Worm (Caenorhabditis elegans): ENCODE results near the gene wnk-1.

The wnk-1 gene

ce11 chrIV:9199148-9199938, 560 bp upstream of the wnk-1 start:
- no peak for TF ChIP-seq tbx-11 (GFP tag; IDR thresholded peaks at IDR 0.05)
- TF ChIP-seq scrt-1 (GFP tag; IDR thresholded peaks at IDR 0.05): no peak
- TF ChIP-seq B0310.2 (tag; optimal IDR thresholded peaks at IDR 0.05): no peak
- TF ChIP-seq sea-1 (GFP tag; conservative IDR thresholded peaks at IDR 0.05): no peak
- TF ChIP-seq hnd-1 (tag; optimal IDR thresholded peaks at IDR 0.05): no peak
- TF ChIP-seq flt-1 (GFP tag; IDR thresholded peaks at IDR 0.05): no peak
- no peak for TF ChIP-seq tra-4 (tag; optimal IDR thresholded peaks at IDR 0.05)
- TF ChIP-seq ceh-13 (GFP tag; optimal IDR thresholded peaks at IDR 0.05): no peak
- no peak for TF ChIP-seq ceh-36 (tag; optimal IDR thresholded peaks at IDR 0.05)
- TF ChIP-seq hmg-4 (GFP tag; optimal IDR thresholded peaks at IDR 0.05): no peak

- TF ChIP-seq tbx-37 (GFP tag; conservative IDR thresholded peaks at IDR 0.05): no peak
- TF ChIP-seq pes-1 (GFP tag; IDR thresholded peaks at IDR 0.05): no peak
Measured at ce11 chrIV:9210841-9211240, 10.9 kb downstream of the wnk-1 start.

DNA sequence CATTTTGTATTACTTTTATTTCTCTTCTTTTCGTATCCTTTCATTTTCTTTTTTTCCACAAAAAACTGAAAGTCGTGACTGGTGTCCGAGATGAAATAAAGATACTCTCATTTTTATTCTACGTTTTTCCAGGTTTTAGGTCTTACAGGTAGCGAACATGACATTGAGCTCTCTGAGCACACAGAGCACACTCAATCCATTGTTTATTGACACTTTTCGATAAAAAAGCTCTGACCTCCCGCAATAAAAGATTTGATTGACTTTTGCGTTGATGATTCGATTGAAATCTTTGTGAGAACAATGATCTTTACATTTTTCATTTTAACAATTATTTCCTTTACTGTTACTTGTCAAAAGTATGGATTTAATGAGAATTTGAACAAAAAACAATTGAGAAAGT, 12.2 kb downstream of the wnk-1 start, which contains the start of gene C46C2.6:
TSS of gene C46C2.6 (plus strand) at position 301 of the 400 bp plus-strand sequence.
- no peak for TF ChIP-seq F13C5.2 (tag; optimal IDR thresholded peaks at IDR 0.05)
- no peak for TF ChIP-seq tra-4 (tag; optimal IDR thresholded peaks at IDR 0.05)
- no peak for TF ChIP-seq hmg-4 (GFP tag; optimal IDR thresholded peaks at IDR 0.05)
- no peak for TF ChIP-seq ceh-36 (tag; optimal IDR thresholded peaks at IDR 0.05)
- TF ChIP-seq sea-1 (GFP tag; conservative IDR thresholded peaks at IDR 0.05): no peak
- no peak for TF ChIP-seq ama-1 (optimal IDR thresholded peaks at IDR 0.05)
- TF ChIP-seq flt-1 (GFP tag; IDR thresholded peaks at IDR 0.05): no peak
- TF ChIP-seq ets-7 (tag; optimal IDR thresholded peaks at IDR 0.05): no peak
- TF ChIP-seq tbx-11 (GFP tag; IDR thresholded peaks at IDR 0.05): no peak
- no peak for TF ChIP-seq hnd-1 (tag; optimal IDR thresholded peaks at IDR 0.05)
- TF ChIP-seq pes-1 (GFP tag; IDR thresholded peaks at IDR 0.05): no peak
- no peak for TF ChIP-seq ceh-13 (GFP tag; optimal IDR thresholded peaks at IDR 0.05)
- TF ChIP-seq aly-1 (tag; optimal IDR thresholded peaks at IDR 0.05): no peak
- no peak for TF ChIP-seq scrt-1 (GFP tag; IDR thresholded peaks at IDR 0.05)
- TF ChIP-seq tbx-37 (GFP tag; conservative IDR thresholded peaks at IDR 0.05): no peak
- TF ChIP-seq hmbx-1 (tag; optimal IDR thresholded peaks at IDR 0.05): no peak
- no peak for TF ChIP-seq B0310.2 (tag; optimal IDR thresholded peaks at IDR 0.05)

DNA sequence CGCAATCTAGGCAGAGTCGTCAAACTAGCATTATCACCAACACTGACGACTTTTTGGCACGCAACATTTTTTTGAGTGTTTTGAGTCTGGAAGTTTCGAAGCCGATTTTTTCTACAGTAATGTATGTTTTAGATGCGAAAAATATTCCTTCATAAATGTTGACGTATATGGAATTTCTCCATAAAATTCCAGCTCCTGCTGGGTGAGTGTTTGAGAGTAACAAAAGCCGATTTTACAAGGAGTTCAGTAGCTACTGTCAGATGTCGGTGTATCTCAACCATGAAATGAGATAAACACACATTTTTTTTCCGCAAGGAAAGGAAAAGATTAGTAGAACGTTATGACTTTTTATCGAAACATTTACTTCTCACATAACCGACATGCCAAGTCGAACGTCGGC, 14.9 kb downstream of the wnk-1 start:
- TF ChIP-seq pes-1 (GFP tag; IDR thresholded peaks at IDR 0.05) (no peak), hmbx-1 (tag; optimal IDR thresholded peaks at IDR 0.05) (no peak), hmg-4 (GFP tag; optimal IDR thresholded peaks at IDR 0.05) (no peak), aly-1 (tag; optimal IDR thresholded peaks at IDR 0.05) (no peak), ama-1 (optimal IDR thresholded peaks at IDR 0.05) (no peak), hnd-1 (tag; optimal IDR thresholded peaks at IDR 0.05) (no peak), B0310.2 (tag; optimal IDR thresholded peaks at IDR 0.05) (no peak), sea-1 (GFP tag; conservative IDR thresholded peaks at IDR 0.05) (no peak), ceh-13 (GFP tag; optimal IDR thresholded peaks at IDR 0.05) (no peak), ceh-36 (tag; optimal IDR thresholded peaks at IDR 0.05) (no peak), F13C5.2 (tag; optimal IDR thresholded peaks at IDR 0.05) (no peak), tra-4 (tag; optimal IDR thresholded peaks at IDR 0.05) (no peak), scrt-1 (GFP tag; IDR thresholded peaks at IDR 0.05) (no peak), tbx-11 (GFP tag; IDR thresholded peaks at IDR 0.05) (no peak)

DNA sequence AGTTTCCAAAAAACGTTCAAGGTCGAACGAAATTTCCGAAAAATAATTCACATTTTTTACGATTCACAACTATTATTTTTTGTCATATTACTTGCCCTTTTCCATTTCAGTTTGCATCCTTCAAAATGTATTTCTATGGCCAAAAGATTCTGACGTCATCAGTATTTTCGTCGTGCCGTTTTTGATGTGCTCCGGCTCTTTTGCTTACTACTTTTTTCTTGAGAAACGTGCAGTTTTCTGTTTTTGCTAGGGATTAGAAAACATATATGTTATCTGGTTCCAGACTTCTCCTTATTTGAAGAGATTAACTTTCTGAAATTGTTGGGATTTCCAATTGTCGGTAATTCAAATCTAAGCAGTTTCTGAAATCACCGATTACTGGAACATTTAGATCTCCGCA, 15.9 kb downstream of the wnk-1 start:
- TF ChIP-seq B0310.2 (tag; optimal IDR thresholded peaks at IDR 0.05): no peak
- TF ChIP-seq aly-1 (tag; optimal IDR thresholded peaks at IDR 0.05): no peak
- TF ChIP-seq ama-1 (optimal IDR thresholded peaks at IDR 0.05): no peak
- TF ChIP-seq scrt-1 (GFP tag; IDR thresholded peaks at IDR 0.05): no peak
- no peak for TF ChIP-seq F13C5.2 (tag; optimal IDR thresholded peaks at IDR 0.05)
- TF ChIP-seq flt-1 (GFP tag; IDR thresholded peaks at IDR 0.05): no peak
- no peak for TF ChIP-seq tbx-37 (GFP tag; conservative IDR thresholded peaks at IDR 0.05)
- TF ChIP-seq tbx-11 (GFP tag; IDR thresholded peaks at IDR 0.05): no peak

ce11 chrIV:9216437-9216836, 16.5 kb downstream of the wnk-1 start:
- TF ChIP-seq tbx-37 (GFP tag; conservative IDR thresholded peaks at IDR 0.05) (no peak), hmg-4 (GFP tag; optimal IDR thresholded peaks at IDR 0.05) (peak; percentile 56), ets-7 (tag; optimal IDR thresholded peaks at IDR 0.05) (peak; percentile 11)

- no peak for TF ChIP-seq flt-1 (GFP tag; IDR thresholded peaks at IDR 0.05)
- no peak for TF ChIP-seq hmg-4 (GFP tag; optimal IDR thresholded peaks at IDR 0.05)
- TF ChIP-seq ceh-36 (tag; optimal IDR thresholded peaks at IDR 0.05): no peak
- no peak for TF ChIP-seq ama-1 (optimal IDR thresholded peaks at IDR 0.05)
- TF ChIP-seq ceh-13 (GFP tag; optimal IDR thresholded peaks at IDR 0.05): no peak
- no peak for TF ChIP-seq F13C5.2 (tag; optimal IDR thresholded peaks at IDR 0.05)
- TF ChIP-seq tra-4 (tag; optimal IDR thresholded peaks at IDR 0.05): no peak
- no peak for TF ChIP-seq B0310.2 (tag; optimal IDR thresholded peaks at IDR 0.05)
- TF ChIP-seq hmbx-1 (tag; optimal IDR thresholded peaks at IDR 0.05): no peak
- TF ChIP-seq tbx-11 (GFP tag; IDR thresholded peaks at IDR 0.05): no peak
- no peak for TF ChIP-seq hnd-1 (tag; optimal IDR thresholded peaks at IDR 0.05)
- TF ChIP-seq tbx-37 (GFP tag; conservative IDR thresholded peaks at IDR 0.05): no peak
- no peak for TF ChIP-seq ets-7 (tag; optimal IDR thresholded peaks at IDR 0.05)
- TF ChIP-seq scrt-1 (GFP tag; IDR thresholded peaks at IDR 0.05): no peak
- no peak for TF ChIP-seq pes-1 (GFP tag; IDR thresholded peaks at IDR 0.05)
- TF ChIP-seq sea-1 (GFP tag; conservative IDR thresholded peaks at IDR 0.05): no peak
- no peak for TF ChIP-seq aly-1 (tag; optimal IDR thresholded peaks at IDR 0.05)
Measured at ce11 chrIV:9216956-9217355, 17.1 kb downstream of the wnk-1 start.

ce11 chrIV:9217426-9217825, 17.5 kb downstream of the wnk-1 start, which contains the start of gene C46C2.2:
C46C2.2 (plus strand) TSS chrIV:9217726.
- TF ChIP-seq ets-7 (tag; optimal IDR thresholded peaks at IDR 0.05): no peak
- no peak for TF ChIP-seq flt-1 (GFP tag; IDR thresholded peaks at IDR 0.05)
- no peak for TF ChIP-seq sea-1 (GFP tag; conservative IDR thresholded peaks at IDR 0.05)
- TF ChIP-seq ceh-36 (tag; optimal IDR thresholded peaks at IDR 0.05): no peak
- TF ChIP-seq aly-1 (tag; optimal IDR thresholded peaks at IDR 0.05): no peak
- no peak for TF ChIP-seq hmg-4 (GFP tag; optimal IDR thresholded peaks at IDR 0.05)
- TF ChIP-seq hnd-1 (tag; optimal IDR thresholded peaks at IDR 0.05): no peak
- TF ChIP-seq pes-1 (GFP tag; IDR thresholded peaks at IDR 0.05): no peak

Data from whole organism, early embryonic.